Worm (Caenorhabditis elegans): ENCODE results near the gene oac-15.

The oac-15 gene

ce11 chrV:16180350-16180749, 29.4 kb downstream of the oac-15 start, which contains the start of gene str-106 (continued):
- TF ChIP-seq lin-35 (GFP tag; optimal IDR thresholded peaks at IDR 0.05): no peak
- TF ChIP-seq bed-2 (GFP tag; IDR thresholded peaks at IDR 0.05): no peak
- no peak for TF ChIP-seq him-1 (tag; optimal IDR thresholded peaks at IDR 0.05)

- TF ChIP-seq lin-54 (GFP tag; optimal IDR thresholded peaks at IDR 0.05) (no peak), ccch-3 (GFP tag; optimal IDR thresholded peaks at IDR 0.05) (no peak), T26A5.8 (tag; optimal IDR thresholded peaks at IDR 0.05) (no peak), F33H1.4 (GFP tag; IDR thresholded peaks at IDR 0.05) (no peak), C06A6.2 (GFP tag; conservative IDR thresholded peaks at IDR 0.05) (no peak), ztf-25 (GFP tag; IDR thresholded peaks at IDR 0.05) (no peak), B0019.2 (GFP tag; conservative IDR thresholded peaks at IDR 0.05) (no peak), bed-1 (GFP tag; IDR thresholded peaks at IDR 0.05) (no peak), cebp-1 (GFP tag; IDR thresholded peaks at IDR 0.05) (no peak), cebp-1 (tag; optimal IDR thresholded peaks at IDR 0.05) (no peak), sptf-2 (GFP tag; optimal IDR thresholded peaks at IDR 0.05) (no peak), unc-62 (GFP tag; optimal IDR thresholded peaks at IDR 0.05) (no peak), aptf-3 (GFP tag; IDR thresholded peaks at IDR 0.05) (no peak), Y79H2A.3 (GFP tag; conservative IDR thresholded peaks at IDR 0.05) (no peak), lir-1 (GFP tag; conservative IDR thresholded peaks at IDR 0.05) (no peak), hsf-1 (GFP tag; IDR thresholded peaks at IDR 0.05) (no peak), lin-35 (GFP tag; optimal IDR thresholded peaks at IDR 0.05) (no peak), somi-1 (GFP tag; optimal IDR thresholded peaks at IDR 0.05) (no peak), snpc-3.4 (tag; optimal IDR thresholded peaks at IDR 0.05) (no peak), K11D2.4 (GFP tag; IDR thresholded peaks at IDR 0.05) (no peak), mxl-1 (tag; optimal IDR thresholded peaks at IDR 0.05) (no peak)
Measured at ce11 chrV:16175757-16176156, 34.0 kb downstream of the oac-15 start, which contains the start of gene cyp-33D1. Gene cyp-33D1 (minus strand): TSS chrV:16175857.

ce11 chrV:16175227-16175626, 34.5 kb downstream of the oac-15 start:
- TF ChIP-seq lin-35 (GFP tag; optimal IDR thresholded peaks at IDR 0.05) (no peak), nhr-80 (tag; optimal IDR thresholded peaks at IDR 0.05) (peak; percentile 32)

ce11 chrV:16174109-16174508, 35.6 kb downstream of the oac-15 start:
- TF ChIP-seq ztf-6 (GFP tag; IDR thresholded peaks at IDR 0.05) (no peak), lag-1 (GFP tag; IDR thresholded peaks at IDR 0.05) (no peak)

ce11 chrV:16171721-16172120, 38.0 kb downstream of the oac-15 start, which contains the start of gene K05D4.9:
Gene K05D4.9 (minus strand): TSS chrV:16171821.
- TF ChIP-seq ccch-3 (GFP tag; optimal IDR thresholded peaks at IDR 0.05): no peak
- TF ChIP-seq tbx-9 (tag; optimal IDR thresholded peaks at IDR 0.05; ENCODE audit: borderline replicate concordance): no peak
- TF ChIP-seq xnd-1 (tag; optimal IDR thresholded peaks at IDR 0.05): no peak
- no peak for TF ChIP-seq nhr-120 (GFP tag; IDR thresholded peaks at IDR 0.05)
- no peak for TF ChIP-seq ztf-6 (GFP tag; IDR thresholded peaks at IDR 0.05)
- TF ChIP-seq lag-1 (GFP tag; IDR thresholded peaks at IDR 0.05): no peak
- no peak for TF ChIP-seq ekl-4 (GFP tag; IDR thresholded peaks at IDR 0.05)
- no peak for TF ChIP-seq cebp-2 (GFP tag; IDR thresholded peaks at IDR 0.05)
- TF ChIP-seq ets-4 (GFP tag; optimal IDR thresholded peaks at IDR 0.05): no peak
- TF ChIP-seq ceh-58 (GFP tag; IDR thresholded peaks at IDR 0.05): no peak
- no peak for TF ChIP-seq madf-3 (GFP tag; IDR thresholded peaks at IDR 0.05)
- no peak for TF ChIP-seq tbp1 (GFP tag; optimal IDR thresholded peaks at IDR 0.05)
- no peak for TF ChIP-seq egl-44 (GFP tag; IDR thresholded peaks at IDR 0.05)
- no peak for TF ChIP-seq lin-35 (GFP tag; optimal IDR thresholded peaks at IDR 0.05)
- TF ChIP-seq ceh-27 (GFP tag; optimal IDR thresholded peaks at IDR 0.05): no peak
- TF ChIP-seq snpc-3.4 (tag; optimal IDR thresholded peaks at IDR 0.05): no peak
- TF ChIP-seq somi-1 (GFP tag; optimal IDR thresholded peaks at IDR 0.05): no peak
- TF ChIP-seq sptf-2 (GFP tag; optimal IDR thresholded peaks at IDR 0.05): no peak
- no peak for TF ChIP-seq zfh-2 (GFP tag; conservative IDR thresholded peaks at IDR 0.05)
